Fruit fly (Drosophila melanogaster): ENCODE data around the gene CG34291.

dm6 chr3R:26456577-26456976 is 31.0 kb upstream of the CG34291 start, which contains the start of gene CG14237:
- TF ChIP-seq psq (optimal IDR thresholded peaks at IDR 0.05) (no peak), Dll (optimal IDR thresholded peaks at IDR 0.05) (no peak)

All from whole organism.